Worm (Caenorhabditis elegans) whole organism, L4 larva: ENCODE measurements around the gene F40F8.3.
"Not testable (repeated sequence)": the region's sequence is repeated elsewhere in the genome, so short reads cannot be mapped to it uniquely, and the experiment has no call there.

ENCODE experiments used
- F49E8.2 ChIP-seq: sonication (generic microtip); optimal IDR thresholded peaks from 2 replicates; lab custom pipeline; 2016; ENCODE audit warnings: missing compliant biosample characterization, mild to moderate bottlenecking, missing genetic modification characterization, borderline replicate concordance
- attf-4 ChIP-seq: sonication (generic microtip); optimal IDR thresholded peaks from 3 replicates; lab custom pipeline; 2017; ENCODE audit warnings: missing biosample characterization, missing genetic modification characterization
- dpl-1 ChIP-seq: fragments of 150-350 bp; optimal IDR thresholded peaks from 2 replicates; lab custom pipeline; 2014; ENCODE audit warnings: missing biosample characterization, missing genetic modification reagents, missing genetic modification characterization
- egl-27 ChIP-seq: sonication (generic microtip); optimal IDR thresholded peaks from 3 replicates; lab custom pipeline; 2017; ENCODE audit warnings: missing biosample characterization, missing genetic modification reagents, missing genetic modification characterization
- nhr-11 ChIP-seq: fragments of 150-350 bp; optimal IDR thresholded peaks from 2 replicates; lab custom pipeline; 2014; ENCODE audit warnings: missing biosample characterization, missing genetic modification characterization
- nhr-77 ChIP-seq: fragments of 150-350 bp; optimal IDR thresholded peaks from 2 replicates; lab custom pipeline; 2014; ENCODE audit warnings: missing biosample characterization, missing genetic modification characterization
- unc-39 ChIP-seq: sonication (generic microtip); optimal IDR thresholded peaks from 2 replicates; lab custom pipeline; 2017; ENCODE audit warnings: missing biosample characterization, missing genetic modification characterization
- ztf-11 ChIP-seq: fragments of 150-350 bp; optimal IDR thresholded peaks from 2 replicates; lab custom pipeline; 2014; ENCODE audit warnings: missing biosample characterization, missing genetic modification characterization

DNA sequence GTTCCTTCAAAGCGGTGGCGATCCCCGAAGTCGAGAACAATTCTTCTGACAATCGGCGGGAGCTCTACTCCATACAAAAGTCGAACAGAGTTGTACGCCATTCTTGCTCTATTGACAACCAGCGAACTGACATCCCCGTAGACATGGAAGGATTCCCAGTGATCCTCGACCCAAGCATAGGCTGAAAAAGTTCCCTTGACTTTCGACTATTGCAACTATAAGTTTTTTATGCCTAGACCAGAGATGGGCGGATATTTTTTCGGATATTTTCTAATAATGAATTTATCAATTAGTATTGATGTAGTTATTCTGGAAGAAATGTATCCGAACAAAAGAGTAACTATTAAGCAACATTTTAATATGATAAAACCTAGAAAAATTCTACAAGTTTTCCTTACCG is 7.3 kb upstream of the F40F8.3 start, which contains the start of gene W10C6.2:
- TF ChIP-seq dpl-1 (GFP tag; lab: Kevin White, UChicago); F49E8.2 (tag; lab: Kevin White, UChicago); unc-39; nhr-77 (tag; lab: Kevin White, UChicago); egl-27; ztf-11 (tag; lab: Kevin White, UChicago); nhr-11 (tag; lab: Kevin White, UChicago); attf-4 (tag; lab: Kevin White, UChicago): not testable (repeated sequence)
